Fruit fly (Drosophila melanogaster) whole organism, embryonic: ENCODE measurements around the gene CG31121.

Experiments
- Atf3 ChIP-seq: fragments of 200-800 bp; sonication (Bioruptor generic); optimal IDR thresholded peaks from 3 replicates; lab custom pipeline; 2016; ENCODE audit warnings: missing biosample characterization, missing genetic modification characterization
- Blimp-1 ChIP-seq: fragments of 200-800 bp; sonication (Bioruptor generic); optimal IDR thresholded peaks from 3 replicates; lab custom pipeline; 2018; ENCODE audit warnings: missing biosample characterization, missing genetic modification characterization, mild to moderate bottlenecking, moderate library complexity, missing genetic modification reagents
- CG10979 ChIP-seq: fragments of 200-800 bp; sonication (Bioruptor generic); optimal IDR thresholded peaks from 2 replicates; lab custom pipeline; 2018; ENCODE audit warnings: missing biosample characterization, mild to moderate bottlenecking, missing genetic modification characterization, moderate library complexity
- CG11504 ChIP-seq: fragments of 200-800 bp; sonication (Bioruptor generic); optimal IDR thresholded peaks from 3 replicates; lab custom pipeline; 2019; ENCODE audit warnings: missing biosample characterization, mild to moderate bottlenecking, missing genetic modification characterization, moderate library complexity
- CG13894 ChIP-seq: fragments of 200-800 bp; sonication (Bioruptor generic); optimal IDR thresholded peaks from 3 replicates; lab custom pipeline; 2018; ENCODE audit warnings: missing biosample characterization, mild to moderate bottlenecking, missing genetic modification characterization, moderate library complexity
- CG1602 ChIP-seq: fragments of 200-800 bp; sonication (Bioruptor generic); optimal IDR thresholded peaks from 3 replicates; lab custom pipeline; 2016; ENCODE audit warnings: missing biosample characterization, missing genetic modification characterization
- CG17359 ChIP-seq: fragments of 200-800 bp; sonication (Bioruptor generic); optimal IDR thresholded peaks from 3 replicates; lab custom pipeline; 2018; ENCODE audit warnings: missing biosample characterization, mild to moderate bottlenecking, missing genetic modification characterization, moderate library complexity
- CG18476 ChIP-seq: fragments of 200-800 bp; sonication (Bioruptor generic); optimal IDR thresholded peaks from 2 replicates; lab custom pipeline; 2016; ENCODE audit warnings: missing biosample characterization, mild to moderate bottlenecking, missing genetic modification characterization
- CG32772 ChIP-seq: fragments of 200-800 bp; sonication (Bioruptor generic); IDR thresholded peaks from 2 replicates; pipeline ENCODE4 v1.3.6; 2022; ENCODE audit warnings: missing biosample characterization, missing genetic modification characterization
- CG3838 ChIP-seq: fragments of 200-800 bp; sonication (Bioruptor generic); optimal IDR thresholded peaks from 3 replicates; lab custom pipeline; 2016; ENCODE audit warnings: missing biosample characterization, missing genetic modification characterization
- CG6689 ChIP-seq: fragments of 200-800 bp; sonication (Bioruptor generic); IDR thresholded peaks from 2 replicates; pipeline ENCODE4 v1.3.6; 2022; ENCODE audit warnings: missing biosample characterization, missing genetic modification characterization
- CG8281 ChIP-seq: fragments of 200-800 bp; sonication (Bioruptor generic); optimal IDR thresholded peaks from 2 replicates; lab custom pipeline; 2018; ENCODE audit warnings: missing biosample characterization, mild to moderate bottlenecking, missing genetic modification characterization, moderate library complexity
- D19A ChIP-seq: fragments of 200-800 bp; optimal IDR thresholded peaks from 3 replicates; lab custom pipeline; 2019; ENCODE audit warnings: missing biosample characterization, mild to moderate bottlenecking, missing genetic modification characterization, moderate library complexity
- Dad ChIP-seq: fragments of 200-800 bp; sonication (Bioruptor generic); optimal IDR thresholded peaks from 3 replicates; lab custom pipeline; 2016; ENCODE audit warnings: missing biosample characterization, missing genetic modification characterization
- Dek ChIP-seq: fragments of 200-800 bp; sonication (Bioruptor generic); optimal IDR thresholded peaks from 3 replicates; lab custom pipeline; 2019; ENCODE audit warnings: missing biosample characterization, mild to moderate bottlenecking, missing genetic modification characterization, moderate library complexity
- Dll ChIP-seq: fragments of 200-800 bp; sonication (Bioruptor generic); IDR thresholded peaks from 4 replicates; pipeline ENCODE4 v1.3.6; 2022; ENCODE audit warnings: missing biosample characterization, missing genetic modification characterization; ENCODE audit not compliant: partially characterized antibody
- Drgx ChIP-seq: fragments of 200-800 bp; sonication (Bioruptor generic); IDR thresholded peaks from 2 replicates; pipeline ENCODE4 v1.3.6; 2022; ENCODE audit warnings: missing biosample characterization, missing genetic modification characterization
- HmgD ChIP-seq: fragments of 200-800 bp; sonication (Bioruptor generic); optimal IDR thresholded peaks from 3 replicates; lab custom pipeline; 2016; ENCODE audit warnings: missing biosample characterization, missing genetic modification characterization
- Hr39 ChIP-seq: fragments of >200 bp; optimal IDR thresholded peaks from 2 replicates; lab custom pipeline; 2017
- Lpt ChIP-seq: fragments of >200 bp; optimal IDR thresholded peaks from 2 replicates; lab custom pipeline; 2018; ENCODE audit warnings: missing biosample characterization, missing genetic modification characterization
- MESR4 ChIP-seq: fragments of 200-800 bp; sonication (Bioruptor generic); optimal IDR thresholded peaks from 2 replicates; lab custom pipeline; 2018; ENCODE audit warnings: missing biosample characterization, mild to moderate bottlenecking, missing genetic modification characterization, moderate library complexity
- Med ChIP-seq: fragments of 200-800 bp; sonication (Bioruptor generic); peaks from one replicate; lab custom pipeline; 2016; ENCODE audit warnings: missing biosample characterization, missing genetic modification characterization, mild to moderate bottlenecking, inconsistent platforms, moderate library complexity
- Mrtf ChIP-seq: fragments of 200-800 bp; sonication (Bioruptor generic); IDR thresholded peaks from 3 replicates; pipeline ENCODE4 v1.3.6; 2022; ENCODE audit warnings: missing biosample characterization, missing genetic modification characterization
- NC2α ChIP-seq: fragments of 200-800 bp; sonication (Bioruptor generic); optimal IDR thresholded peaks from 2 replicates; lab custom pipeline; 2016; ENCODE audit warnings: missing biosample characterization, missing genetic modification characterization
- Ptx1 ChIP-seq: fragments of 200-800 bp; sonication (Bioruptor generic); IDR thresholded peaks from 2 replicates; pipeline ENCODE4 v1.3.6; 2022; ENCODE audit warnings: missing biosample characterization, missing genetic modification characterization
- Scr ChIP-seq: fragments of 200-800 bp; sonication (Bioruptor generic); IDR thresholded peaks from 2 replicates; pipeline ENCODE4 v1.3.6; 2022; ENCODE audit warnings: missing biosample characterization, missing genetic modification characterization; ENCODE audit not compliant: partially characterized antibody
- Side ChIP-seq: fragments of 200-800 bp; sonication (Bioruptor generic); optimal IDR thresholded peaks from 2 replicates; lab custom pipeline; 2016; ENCODE audit warnings: missing biosample characterization, missing genetic modification characterization
- Sox102F ChIP-seq: fragments of 200-800 bp; sonication (Bioruptor generic); optimal IDR thresholded peaks from 2 replicates; lab custom pipeline; 2018; ENCODE audit warnings: missing biosample characterization, mild to moderate bottlenecking, missing genetic modification characterization, moderate library complexity
- Sry-β ChIP-seq: fragments of 200-800 bp; sonication (Bioruptor generic); optimal IDR thresholded peaks from 2 replicates; lab custom pipeline; 2018; ENCODE audit warnings: missing biosample characterization, mild to moderate bottlenecking, missing genetic modification characterization, moderate library complexity
- Ssrp ChIP-seq: fragments of 200-800 bp; sonication (Bioruptor generic); optimal IDR thresholded peaks from 2 replicates; lab custom pipeline; 2018; ENCODE audit warnings: missing biosample characterization, mild to moderate bottlenecking, missing genetic modification characterization, moderate library complexity
- Xbp1 ChIP-seq: fragments of 200-800 bp; sonication (Bioruptor generic); optimal IDR thresholded peaks from 3 replicates; lab custom pipeline; 2016; ENCODE audit warnings: missing biosample characterization, mild to moderate bottlenecking, missing genetic modification characterization
- az2 ChIP-seq: fragments of 200-800 bp; sonication (Bioruptor generic); optimal IDR thresholded peaks from 3 replicates; lab custom pipeline; 2016; ENCODE audit warnings: missing biosample characterization, missing genetic modification characterization
- bsh ChIP-seq, 2 experiments: fragments of 200-800 bp; sonication (Bioruptor generic); optimal IDR thresholded peaks; 2 replicates each; lab custom pipeline; 2017 to 2018; ENCODE audit warnings: mild to moderate bottlenecking in 2 of 2, missing biosample characterization in 2 of 2, missing genetic modification characterization in 2 of 2, moderate library complexity in 1 of 2
- chif ChIP-seq, 2 experiments: fragments of 200-800 bp; sonication (Bioruptor generic); optimal IDR thresholded peaks; 3 replicates each; lab custom pipeline; 2016; ENCODE audit warnings: missing biosample characterization in 2 of 2, missing genetic modification characterization in 2 of 2
- chn ChIP-seq: fragments of 200-800 bp; sonication (Bioruptor generic); optimal IDR thresholded peaks from 2 replicates; lab custom pipeline; 2016; ENCODE audit warnings: missing biosample characterization, missing genetic modification characterization
- dmrt11E ChIP-seq: fragments of 200-800 bp; sonication (Bioruptor generic); optimal IDR thresholded peaks from 3 replicates; lab custom pipeline; 2018; ENCODE audit warnings: missing biosample characterization, mild to moderate bottlenecking, missing genetic modification characterization, moderate library complexity
- dmrt99B ChIP-seq: fragments of 200-800 bp; sonication (Bioruptor generic); optimal IDR thresholded peaks from 2 replicates; lab custom pipeline; 2018; ENCODE audit warnings: missing biosample characterization, mild to moderate bottlenecking, missing genetic modification characterization, moderate library complexity
- fd96Cb ChIP-seq: fragments of 200-800 bp; sonication (Bioruptor generic); optimal IDR thresholded peaks from 2 replicates; lab custom pipeline; 2018; ENCODE audit warnings: missing biosample characterization, mild to moderate bottlenecking, missing genetic modification characterization, moderate library complexity
- lab ChIP-seq: fragments of 200-800 bp; sonication (Bioruptor generic); optimal IDR thresholded peaks from 3 replicates; lab custom pipeline; 2017; ENCODE audit warnings: missing biosample characterization, missing genetic modification characterization, mild to moderate bottlenecking, moderate library complexity, missing genetic modification reagents
- lmd ChIP-seq: fragments of 200-800 bp; sonication (Bioruptor generic); IDR thresholded peaks from 2 replicates; pipeline ENCODE4 v1.3.6; 2022; ENCODE audit warnings: missing biosample characterization, missing genetic modification characterization
- phol ChIP-seq: fragments of 200-800 bp; sonication (Bioruptor generic); optimal IDR thresholded peaks from 3 replicates; lab custom pipeline; 2018; ENCODE audit warnings: missing biosample characterization, mild to moderate bottlenecking, missing genetic modification characterization, moderate library complexity
- row ChIP-seq: fragments of 200-800 bp; sonication (Bioruptor generic); IDR thresholded peaks from 3 replicates; pipeline ENCODE4 v1.3.6; 2022; ENCODE audit warnings: missing biosample characterization, missing genetic modification characterization
- sens ChIP-seq: fragments of 200-800 bp; sonication (Bioruptor generic); peaks from one replicate; lab custom pipeline; 2016; ENCODE audit warnings: missing biosample characterization, missing genetic modification characterization
- stc ChIP-seq: fragments of 200-800 bp; sonication (Bioruptor generic); IDR thresholded peaks from 2 replicates; pipeline ENCODE4 v1.3.6; 2022; ENCODE audit warnings: missing biosample characterization, missing genetic modification characterization
- tll ChIP-seq, 2 experiments: fragments of 200-800 bp in 1 of 2; fragments of >200 bp in 1 of 2; sonication (Bioruptor generic) in 1 of 2; optimal IDR thresholded peaks; 2 replicates each; lab custom pipeline; 2017 to 2019; ENCODE audit warnings: missing biosample characterization in 2 of 2, missing genetic modification characterization in 2 of 2, mild to moderate bottlenecking in 1 of 2, moderate library complexity in 1 of 2
- zfh1 ChIP-seq: fragments of 200-800 bp; sonication (Bioruptor generic); IDR thresholded peaks from 3 replicates; pipeline ENCODE4 v1.3.6; 2022; ENCODE audit warnings: missing biosample characterization, missing genetic modification characterization

Gene CG31121

dm6 chr3R:24888418-24888817, 6.0 kb downstream of the CG31121 start:
- TF ChIP-seq Blimp-1 (GFP tag; lab: Kevin White, UChicago) (peak; percentile 56), Mrtf (GFP tag; lab: Robert Waterston, UW) (no peak), stc (GFP tag; lab: Robert Waterston, UW) (no peak), CG8281 (tag; lab: Kevin White, UChicago) (peak; percentile 82), MESR4 (GFP tag; lab: Kevin White, UChicago) (no peak), Scr (no peak), CG18476 (GFP tag; lab: Kevin White, UChicago) (no peak), CG11504 (tag; lab: Kevin White, UChicago) (no peak)
- TF ChIP-seq, all 482 proteins: peak for 2

dm6 chr3R:24886470-24886869, 7.9 kb downstream of the CG31121 start:
- 0 out of 3 replicates have a peak, but pooled peaks have one; percentile 8 for TF ChIP-seq zfh1
- no peak for TF ChIP-seq HmgD
- TF ChIP-seq CG10979 (tag; lab: Kevin White, UChicago) = peak; percentile 17
- no peak for TF ChIP-seq Hr39
- TF ChIP-seq dmrt11E (tag; lab: Kevin White, UChicago) = no peak
- TF ChIP-seq dmrt99B (tag; lab: Kevin White, UChicago) = peak; percentile 57
- peak; percentile 47 for TF ChIP-seq Drgx (GFP tag; lab: Robert Waterston, UW)
- no peak for TF ChIP-seq Dek (tag; lab: Kevin White, UChicago)
- TF ChIP-seq Blimp-1 (GFP tag; lab: Kevin White, UChicago) = peak; percentile 31
- TF ChIP-seq Xbp1 (GFP tag; lab: Kevin White, UChicago) = peak; percentile 1
- TF ChIP-seq az2 = peak; percentile 16
- no peak for TF ChIP-seq CG13894 (tag; lab: Kevin White, UChicago)
- TF ChIP-seq phol (tag; lab: Kevin White, UChicago) = peak; percentile 27
- peak; percentile 54 for TF ChIP-seq Med
- TF ChIP-seq Sox102F = peak; percentile 58
- TF ChIP-seq Ptx1 = 0 out of 2 replicates have a peak, but pooled peaks have one; percentile 16
- no peak for TF ChIP-seq Lpt
- TF ChIP-seq row (GFP tag; lab: Robert Waterston, UW) = 0 out of 3 replicates have a peak, but pooled peaks have one; percentile 5
- no peak for TF ChIP-seq Dll
- TF ChIP-seq Side (GFP tag; lab: Kevin White, UChicago) = no peak
- peak; percentile 17; the same call in 1 of the 2 replicates for TF ChIP-seq CG6689 (GFP tag; lab: Robert Waterston, UW)
- TF ChIP-seq CG17359 (tag; lab: Kevin White, UChicago) = peak; percentile 50
- TF ChIP-seq chif (GFP tag; optimal IDR thresholded peaks at IDR 0.05; lab: Kevin White, UChicago) = no peak
- no peak for TF ChIP-seq CG3838 (GFP tag; lab: Kevin White, UChicago)
- peak; percentile 54 for TF ChIP-seq sens (GFP tag; lab: Kevin White, UChicago)
- peak; percentile 9 for TF ChIP-seq Ssrp
- TF ChIP-seq fd96Cb (tag; lab: Kevin White, UChicago) = peak; percentile 7
- TF ChIP-seq lmd (GFP tag; lab: Robert Waterston, UW) = peak; percentile 19; the same call in 1 of the 2 replicates
- no peak for TF ChIP-seq D19A
- TF ChIP-seq lab (GFP tag; lab: Kevin White, UChicago) = no peak
- no peak for TF ChIP-seq tll (GFP tag; optimal IDR thresholded peaks at IDR 0.05; lab: Kevin White, UChicago)
- TF ChIP-seq Sry-β (GFP tag; lab: Kevin White, UChicago) = no peak
- TF ChIP-seq NC2α (GFP tag; lab: Kevin White, UChicago) = no peak
- no peak for TF ChIP-seq stc (GFP tag; lab: Robert Waterston, UW)
- TF ChIP-seq chn = no peak
- no peak for TF ChIP-seq CG32772
- no peak for TF ChIP-seq CG1602 (GFP tag; lab: Kevin White, UChicago)
- TF ChIP-seq Dad (GFP tag; lab: Kevin White, UChicago) = no peak
- no peak for TF ChIP-seq Atf3 (GFP tag; lab: Kevin White, UChicago)
- TF ChIP-seq bsh (GFP tag; optimal IDR thresholded peaks at IDR 0.05; lab: Kevin White, UChicago) = peak in 1 of 2 experiments; percentile 26
